Worm (Caenorhabditis elegans) whole organism, young adult: ENCODE data around the gene fntb-1.

ENCODE experiments used
- die-1 ChIP-seq: sonication (generic microtip); optimal IDR thresholded peaks from 2 replicates; lab custom pipeline; 2016; ENCODE audit warnings: missing genotype, mild to moderate bottlenecking, missing genetic modification characterization, missing compliant biosample characterization
- egrh-3 ChIP-seq: fragments of 200-800 bp; sonication (Bioruptor generic); IDR thresholded peaks from 2 replicates; pipeline ENCODE4 v1.3.6; 2022; ENCODE audit warnings: missing genetic modification reagents, missing genetic modification characterization, missing compliant biosample characterization
- gei-17 ChIP-seq: fragments of 200-800 bp; sonication (Bioruptor generic); optimal IDR thresholded peaks from 2 replicates; lab custom pipeline; 2018; ENCODE audit warnings: mild to moderate bottlenecking, missing genetic modification characterization, missing compliant biosample characterization
- hrde-1 ChIP-seq: sonication (generic microtip); optimal IDR thresholded peaks from 2 replicates; lab custom pipeline; 2016; ENCODE audit warnings: missing genetic modification characterization, mild to moderate bottlenecking, missing compliant biosample characterization, moderate library complexity, missing genotype, missing genetic modification reagents, borderline replicate concordance
- madf-3 ChIP-seq: fragments of 200-800 bp; sonication (Bioruptor generic); IDR thresholded peaks from 2 replicates; pipeline ENCODE4 v1.3.6; 2022; ENCODE audit warnings: missing genetic modification reagents, missing genetic modification characterization, missing compliant biosample characterization
- mel-28 ChIP-seq: sonication (generic microtip); optimal IDR thresholded peaks from 2 replicates; lab custom pipeline; 2016; ENCODE audit warnings: borderline replicate concordance, mild to moderate bottlenecking, missing genetic modification characterization, missing compliant biosample characterization
- nhr-27 ChIP-seq: fragments of 200-800 bp; sonication (Bioruptor generic); optimal IDR thresholded peaks from 2 replicates; lab custom pipeline; 2018; ENCODE audit warnings: mild to moderate bottlenecking, missing genetic modification characterization, moderate library complexity, missing compliant biosample characterization
- ztf-25 ChIP-seq: fragments of 200-800 bp; sonication (Bioruptor generic); IDR thresholded peaks from 2 replicates; pipeline ENCODE4 v1.3.6; 2022; ENCODE audit warnings: missing genetic modification reagents, missing genetic modification characterization, missing compliant biosample characterization

ce11 chrV:14438099-14438739 is 9.2 kb upstream of the fntb-1 start:
- no peak for TF ChIP-seq ztf-25 (GFP tag; lab: Robert Waterston, UW)
- TF ChIP-seq mel-28 (tag; lab: Kevin White, UChicago) = no peak
- TF ChIP-seq egrh-3 (GFP tag; lab: Robert Waterston, UW) = no peak
- TF ChIP-seq nhr-27 (tag; lab: Kevin White, UChicago) = no peak
- no peak for TF ChIP-seq hrde-1 (tag; lab: Kevin White, UChicago)
- no peak for TF ChIP-seq gei-17 (GFP tag; lab: Kevin White, UChicago)
- TF ChIP-seq madf-3 (GFP tag; lab: Robert Waterston, UW) = no peak
- TF ChIP-seq die-1 (tag; lab: Kevin White, UChicago) = no peak
